Fruit fly (Drosophila melanogaster) whole organism, embryonic: ENCODE data around the gene lgs.
A peak's percentile ranks its signal among the peaks of the same experiment; 100 is the strongest.

Source experiments
- B-H2 ChIP-seq: fragments of 200-800 bp; sonication (Bioruptor generic); optimal IDR thresholded peaks from 2 replicates; lab custom pipeline; 2018; ENCODE audit warnings: missing biosample characterization, mild to moderate bottlenecking, missing genetic modification characterization
- Bdp1 ChIP-seq: fragments of 200-800 bp; sonication (Bioruptor generic); optimal IDR thresholded peaks from 3 replicates; lab custom pipeline; 2016; ENCODE audit warnings: missing biosample characterization, missing genetic modification characterization
- CG10321 ChIP-seq: fragments of 200-800 bp; sonication (Bioruptor generic); IDR thresholded peaks from 2 replicates; pipeline ENCODE4 v1.3.6; 2022; ENCODE audit warnings: missing biosample characterization, missing genetic modification characterization
- CG13287 ChIP-seq: fragments of 200-800 bp; sonication (Bioruptor generic); IDR thresholded peaks from 2 replicates; pipeline ENCODE4 v1.3.6; 2022; ENCODE audit warnings: missing biosample characterization, missing genetic modification characterization; ENCODE audit not compliant: partially characterized antibody
- CG13296 ChIP-seq: fragments of 200-800 bp; sonication (Bioruptor generic); optimal IDR thresholded peaks from 3 replicates; lab custom pipeline; 2018; ENCODE audit warnings: missing biosample characterization, mild to moderate bottlenecking, missing genetic modification characterization
- CG14050 ChIP-seq: fragments of 200-800 bp; sonication (Bioruptor generic); IDR thresholded peaks from 3 replicates; pipeline ENCODE4 v1.3.6; 2022; ENCODE audit warnings: missing biosample characterization, missing genetic modification characterization
- CG14667 ChIP-seq: fragments of 200-800 bp; sonication (Bioruptor generic); IDR thresholded peaks from 2 replicates; pipeline ENCODE4 v1.3.6; 2022; ENCODE audit warnings: missing biosample characterization, missing genetic modification characterization
- CG14710 ChIP-seq: fragments of 200-800 bp; sonication (Bioruptor generic); optimal IDR thresholded peaks from 3 replicates; lab custom pipeline; 2019; ENCODE audit warnings: missing biosample characterization, mild to moderate bottlenecking, missing genetic modification characterization, moderate library complexity
- CG1647 ChIP-seq: fragments of 200-800 bp; sonication (Bioruptor generic); optimal IDR thresholded peaks from 3 replicates; lab custom pipeline; 2016; ENCODE audit warnings: missing biosample characterization, missing genetic modification characterization
- CG1832 ChIP-seq: fragments of 200-800 bp; sonication (Bioruptor generic); optimal IDR thresholded peaks from 2 replicates; lab custom pipeline; 2017; ENCODE audit warnings: missing biosample characterization, mild to moderate bottlenecking, missing genetic modification characterization, inconsistent platforms
- CG2202 ChIP-seq: fragments of 200-800 bp; sonication (Bioruptor generic); optimal IDR thresholded peaks from 2 replicates; lab custom pipeline; 2018; ENCODE audit warnings: missing biosample characterization, mild to moderate bottlenecking, missing genetic modification characterization
- CG32532 ChIP-seq: fragments of 200-800 bp; sonication (Bioruptor generic); IDR thresholded peaks from 2 replicates; pipeline ENCODE4 v1.3.6; 2022; ENCODE audit warnings: missing biosample characterization, missing genetic modification characterization
- CG4328 ChIP-seq: fragments of 200-800 bp; sonication (Bioruptor generic); optimal IDR thresholded peaks from 3 replicates; lab custom pipeline; 2017; ENCODE audit warnings: missing biosample characterization, missing genetic modification reagents, missing genetic modification characterization
- CG4730 ChIP-seq: fragments of 200-800 bp; sonication (Bioruptor generic); IDR thresholded peaks from 2 replicates; pipeline ENCODE4 v1.3.6; 2022; ENCODE audit warnings: missing biosample characterization, missing genetic modification characterization
- CG6175 ChIP-seq: fragments of 200-800 bp; sonication (Bioruptor generic); IDR thresholded peaks from 3 replicates; pipeline ENCODE4 v1.3.6; 2022; ENCODE audit warnings: missing biosample characterization, missing genetic modification characterization
- CG6683 ChIP-seq: fragments of 200-800 bp; sonication (Bioruptor generic); optimal IDR thresholded peaks from 2 replicates; lab custom pipeline; 2017; ENCODE audit warnings: missing biosample characterization, mild to moderate bottlenecking, missing genetic modification characterization, missing genetic modification reagents
- CG8089 ChIP-seq: fragments of 200-800 bp; sonication (Bioruptor generic); optimal IDR thresholded peaks from 3 replicates; lab custom pipeline; 2016; ENCODE audit warnings: missing biosample characterization, missing genetic modification characterization
- CG8281 ChIP-seq: fragments of 200-800 bp; sonication (Bioruptor generic); optimal IDR thresholded peaks from 2 replicates; lab custom pipeline; 2018; ENCODE audit warnings: missing biosample characterization, mild to moderate bottlenecking, missing genetic modification characterization, moderate library complexity
- Deaf1 ChIP-seq: fragments of 200-800 bp; optimal IDR thresholded peaks from 3 replicates; lab custom pipeline; 2019; ENCODE audit warnings: missing biosample characterization, mild to moderate bottlenecking, missing genetic modification characterization, moderate library complexity
- Dll ChIP-seq: fragments of 200-800 bp; sonication (Bioruptor generic); IDR thresholded peaks from 4 replicates; pipeline ENCODE4 v1.3.6; 2022; ENCODE audit warnings: missing biosample characterization, missing genetic modification characterization; ENCODE audit not compliant: partially characterized antibody
- Doc2 ChIP-seq: fragments of 200-800 bp; sonication (Bioruptor generic); IDR thresholded peaks from 2 replicates; pipeline ENCODE4 v1.3.6; 2022; ENCODE audit warnings: missing biosample characterization, missing genetic modification characterization
- H15 ChIP-seq: fragments of 200-800 bp; sonication (Bioruptor generic); IDR thresholded peaks from 3 replicates; pipeline ENCODE4 v1.3.6; 2022; ENCODE audit warnings: missing biosample characterization, missing genetic modification characterization
- H2.0 ChIP-seq: fragments of 200-800 bp; sonication (Bioruptor generic); IDR thresholded peaks from 2 replicates; pipeline ENCODE4 v1.3.6; 2022; ENCODE audit warnings: missing biosample characterization, missing genetic modification characterization
- HLH4C ChIP-seq: fragments of 200-800 bp; sonication (Bioruptor generic); IDR thresholded peaks from 3 replicates; pipeline ENCODE4 v1.3.6; 2022; ENCODE audit warnings: missing biosample characterization, missing genetic modification characterization; ENCODE audit not compliant: partially characterized antibody
- Hmr ChIP-seq: fragments of 200-800 bp; sonication (Bioruptor generic); optimal IDR thresholded peaks from 3 replicates; lab custom pipeline; 2017; ENCODE audit warnings: mild to moderate bottlenecking, missing biosample characterization, missing genetic modification reagents, missing genetic modification characterization
- Lpt ChIP-seq: fragments of >200 bp; optimal IDR thresholded peaks from 2 replicates; lab custom pipeline; 2018; ENCODE audit warnings: missing biosample characterization, missing genetic modification characterization
- Optix ChIP-seq: fragments of 200-800 bp; sonication (Bioruptor generic); IDR thresholded peaks from 3 replicates; pipeline ENCODE4 v1.3.6; 2022; ENCODE audit warnings: missing biosample characterization, missing genetic modification characterization
- Ravus ChIP-seq: fragments of 200-800 bp; sonication (Bioruptor generic); IDR thresholded peaks from 2 replicates; pipeline ENCODE4 v1.3.6; 2022; ENCODE audit warnings: missing biosample characterization, missing genetic modification characterization
- Scr ChIP-seq: fragments of 200-800 bp; sonication (Bioruptor generic); IDR thresholded peaks from 2 replicates; pipeline ENCODE4 v1.3.6; 2022; ENCODE audit warnings: missing biosample characterization, missing genetic modification characterization; ENCODE audit not compliant: partially characterized antibody
- Sry-δ ChIP-seq: fragments of 200-800 bp; sonication (Bioruptor generic); optimal IDR thresholded peaks from 2 replicates; lab custom pipeline; 2016; ENCODE audit warnings: missing biosample characterization, missing genetic modification characterization
- Vsx1 ChIP-seq: fragments of 200-800 bp; sonication (Bioruptor generic); optimal IDR thresholded peaks from 2 replicates; lab custom pipeline; 2017; ENCODE audit warnings: missing biosample characterization, mild to moderate bottlenecking, missing genetic modification characterization, missing genetic modification reagents
- bbx ChIP-seq: fragments of 200-800 bp; sonication (Bioruptor generic); IDR thresholded peaks from 2 replicates; pipeline ENCODE4 v1.3.6; 2022; ENCODE audit warnings: missing biosample characterization, missing genetic modification characterization; ENCODE audit not compliant: partially characterized antibody
- bigmax ChIP-seq: fragments of 200-800 bp; sonication (Bioruptor generic); optimal IDR thresholded peaks from 2 replicates; lab custom pipeline; 2018; ENCODE audit warnings: missing biosample characterization, mild to moderate bottlenecking, missing genetic modification characterization
- cato ChIP-seq: fragments of 200-800 bp; sonication (Bioruptor generic); optimal IDR thresholded peaks from 2 replicates; lab custom pipeline; 2016; ENCODE audit warnings: missing biosample characterization, missing genetic modification characterization, borderline replicate concordance
- cg ChIP-seq: fragments of 200-800 bp; sonication (Bioruptor generic); optimal IDR thresholded peaks from 3 replicates; lab custom pipeline; 2019; ENCODE audit warnings: missing biosample characterization, mild to moderate bottlenecking, missing genetic modification characterization, moderate library complexity
- crp ChIP-seq, 2 experiments: fragments of 200-800 bp; sonication (Bioruptor generic); optimal IDR thresholded peaks; 2 replicates in 1 of 2; 3 replicates in 1 of 2; lab custom pipeline; 2017; ENCODE audit warnings: missing biosample characterization in 2 of 2, missing genetic modification characterization in 2 of 2, mild to moderate bottlenecking in 1 of 2, moderate library complexity in 1 of 2
- emc ChIP-seq: fragments of 200-800 bp; sonication (Bioruptor generic); optimal IDR thresholded peaks from 2 replicates; lab custom pipeline; 2016; ENCODE audit warnings: missing biosample characterization, missing genetic modification characterization
- esg ChIP-seq: fragments of 200-800 bp; sonication (Bioruptor generic); conservative IDR thresholded peaks from 2 replicates; pipeline ENCODE4 v1.3.6; 2022; ENCODE audit warnings: missing biosample characterization, missing genetic modification characterization
- fru ChIP-seq: fragments of >200 bp; optimal IDR thresholded peaks from 2 replicates; lab custom pipeline; 2017
- grn ChIP-seq: fragments of 200-800 bp; sonication (Bioruptor generic); optimal IDR thresholded peaks from 3 replicates; lab custom pipeline; 2017; ENCODE audit warnings: missing biosample characterization, missing genetic modification characterization
- gro ChIP-seq: fragments of 200-800 bp; sonication (Bioruptor generic); optimal IDR thresholded peaks from 2 replicates; lab custom pipeline; 2016; ENCODE audit warnings: missing biosample characterization, missing genetic modification characterization
- gt ChIP-seq: fragments of 200-800 bp; sonication (Bioruptor generic); IDR thresholded peaks from 2 replicates; pipeline ENCODE4 v1.3.6; 2022; ENCODE audit warnings: missing biosample characterization, missing genetic modification characterization
- insv ChIP-seq, 2 experiments: fragments of 200-800 bp; sonication (Bioruptor generic); optimal IDR thresholded peaks; 3 replicates each; lab custom pipeline; 2016 to 2018; ENCODE audit warnings: missing biosample characterization in 2 of 2, missing genetic modification characterization in 2 of 2
- inv ChIP-seq: fragments of 200-800 bp; sonication (Bioruptor generic); IDR thresholded peaks from 2 replicates; pipeline ENCODE4 v1.3.6; 2022; ENCODE audit warnings: missing biosample characterization, missing genetic modification characterization; ENCODE audit not compliant: partially characterized antibody
- lilli ChIP-seq: fragments of 200-800 bp; sonication (Bioruptor generic); optimal IDR thresholded peaks from 3 replicates; lab custom pipeline; 2016; ENCODE audit warnings: missing biosample characterization, missing genetic modification characterization
- p53 ChIP-seq: fragments of 200-800 bp; sonication (Bioruptor generic); optimal IDR thresholded peaks from 2 replicates; lab custom pipeline; 2016; ENCODE audit warnings: missing biosample characterization, missing genetic modification characterization
- shn ChIP-seq: fragments of 200-800 bp; sonication (Bioruptor generic); optimal IDR thresholded peaks from 3 replicates; lab custom pipeline; 2016; ENCODE audit warnings: missing biosample characterization, missing genetic modification characterization
- sob ChIP-seq: fragments of 200-800 bp; sonication (Bioruptor generic); IDR thresholded peaks from 2 replicates; pipeline ENCODE4 v1.3.6; 2022; ENCODE audit warnings: missing biosample characterization, missing genetic modification characterization
- tup ChIP-seq: fragments of 200-800 bp; sonication (Bioruptor generic); optimal IDR thresholded peaks from 2 replicates; lab custom pipeline; 2016; ENCODE audit warnings: missing biosample characterization, mild to moderate bottlenecking, missing genetic modification characterization, moderate library complexity
- twi ChIP-seq: fragments of 200-800 bp; optimal IDR thresholded peaks from 2 replicates; lab custom pipeline; 2019; ENCODE audit warnings: missing biosample characterization, mild to moderate bottlenecking, missing genetic modification characterization, moderate library complexity
- zen ChIP-seq: fragments of 200-800 bp; sonication (Bioruptor generic); optimal IDR thresholded peaks from 3 replicates; lab custom pipeline; 2018; ENCODE audit warnings: missing biosample characterization, mild to moderate bottlenecking, missing genetic modification characterization, moderate library complexity

lgs gene

DNA sequence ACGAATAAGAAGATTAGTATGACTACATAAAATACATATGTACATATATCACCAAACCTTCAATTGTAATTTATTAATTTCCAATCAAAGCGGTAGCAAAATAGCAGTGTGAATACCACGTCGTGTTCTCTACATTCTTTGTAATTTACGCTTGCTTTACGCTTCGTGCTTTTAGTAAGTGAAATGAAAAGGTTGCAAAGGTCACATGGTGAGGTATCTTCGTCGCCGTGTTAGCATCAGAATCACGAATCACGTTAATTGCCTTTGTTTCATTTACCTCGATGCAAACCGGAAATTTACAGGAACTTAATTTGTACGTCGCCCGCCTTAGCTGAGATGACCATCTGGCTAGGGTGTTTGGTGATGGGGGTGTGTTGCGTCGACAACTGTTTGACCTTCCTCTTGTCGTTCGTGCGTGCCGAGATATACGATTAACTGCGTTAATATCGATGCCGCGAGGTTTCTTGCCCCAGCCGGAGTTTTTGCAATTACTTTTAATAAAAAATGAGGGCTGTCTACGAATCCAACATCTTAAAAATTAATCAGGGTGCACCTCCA lies 47.1 kb upstream of the lgs start (continued):
- TF ChIP-seq HLH4C (no peak), H15 (GFP tag; lab: Robert Waterston, UW) (no peak), H2.0 (GFP tag; lab: Robert Waterston, UW) (no peak), inv (GFP tag; lab: Robert Waterston, UW) (0 out of 2 replicates have a peak, but pooled peaks have one; percentile 25), Dll (GFP tag; lab: Robert Waterston, UW) (peak; percentile 62; the same call in 3 of the 4 replicates), p53 (GFP tag; lab: Kevin White, UChicago) (no peak), emc (GFP tag; lab: Kevin White, UChicago) (no peak), cg (GFP tag; lab: Kevin White, UChicago) (no peak), CG8281 (tag; lab: Kevin White, UChicago) (no peak), esg (GFP tag; lab: Robert Waterston, UW) (no peak), Bdp1 (GFP tag; lab: Kevin White, UChicago) (no peak), insv (GFP tag; optimal IDR thresholded peaks at IDR 0.05; lab: Kevin White, UChicago) (no peak), tup (GFP tag; lab: Kevin White, UChicago) (no peak), bbx (GFP tag; lab: Robert Waterston, UW) (peak; percentile 59; the same call in 1 of the 2 replicates), lilli (no peak), CG1832 (GFP tag; lab: Kevin White, UChicago) (no peak), bigmax (GFP tag; lab: Kevin White, UChicago) (no peak), crp (GFP tag; optimal IDR thresholded peaks at IDR 0.05; lab: Kevin White, UChicago) (no peak), CG13296 (GFP tag; lab: Kevin White, UChicago) (no peak), B-H2 (GFP tag; lab: Kevin White, UChicago) (no peak), Deaf1 (tag; lab: Kevin White, UChicago) (peak; percentile 14), gt (GFP tag; lab: Robert Waterston, UW) (no peak), shn (no peak), grn (no peak), Scr (GFP tag; lab: Robert Waterston, UW) (peak; percentile 42), fru (lab: Kevin White, UChicago) (no peak), Doc2 (no peak), CG8089 (no peak), CG4328 (no peak), CG14050 (no peak), Ravus (GFP tag; lab: Robert Waterston, UW) (no peak), zen (tag; lab: Kevin White, UChicago) (peak; percentile 31), CG6175 (GFP tag; lab: Robert Waterston, UW) (no peak), CG4730 (no peak), gro (no peak), CG10321 (GFP tag; lab: Robert Waterston, UW) (no peak), CG14710 (tag; lab: Kevin White, UChicago) (no peak), Optix (GFP tag; lab: Robert Waterston, UW) (no peak), CG1647 (GFP tag; lab: Kevin White, UChicago) (no peak), CG14667 (GFP tag; lab: Robert Waterston, UW) (no peak), Vsx1 (GFP tag; lab: Kevin White, UChicago) (no peak), Sry-δ (peak; percentile 33), Lpt (GFP tag; lab: Kevin White, UChicago) (no peak), sob (GFP tag; lab: Robert Waterston, UW) (no peak), CG32532 (GFP tag; lab: Robert Waterston, UW) (no peak), CG6683 (GFP tag; lab: Kevin White, UChicago) (no peak), Hmr (no peak), CG2202 (tag; lab: Kevin White, UChicago) (no peak), twi (no peak), cato (GFP tag; lab: Kevin White, UChicago) (no peak), CG13287 (GFP tag; lab: Robert Waterston, UW) (peak; percentile 22; the same call in 1 of the 2 replicates)
